Worm (Caenorhabditis elegans) whole organism, L1 larva: Measurements from ENCODE around the gene cyp-13A4.
A peak's percentile ranks its signal among the peaks of the same experiment; 100 is the strongest.

Source experiments
- C04F5.9 ChIP-seq: sonication (generic microtip); optimal IDR thresholded peaks from 2 replicates; lab custom pipeline; 2016; ENCODE audit warnings: missing genetic modification characterization, missing compliant biosample characterization
- C16A3.4 ChIP-seq: fragments of 150-350 bp; optimal IDR thresholded peaks from 2 replicates; lab custom pipeline; 2014; ENCODE audit warnings: missing biosample characterization, missing genetic modification characterization
- C34B4.2 ChIP-seq: sonication (generic microtip); optimal IDR thresholded peaks from 2 replicates; lab custom pipeline; 2017; ENCODE audit warnings: mild to moderate bottlenecking, missing genetic modification characterization, missing compliant biosample characterization
- F16B12.6 ChIP-seq: fragments of 150-350 bp; optimal IDR thresholded peaks from 2 replicates; lab custom pipeline; 2014; ENCODE audit warnings: missing biosample characterization, missing genetic modification characterization
- Y116A8C.19 ChIP-seq: sonication (generic microtip); optimal IDR thresholded peaks from 2 replicates; lab custom pipeline; 2016; ENCODE audit warnings: missing compliant biosample characterization, missing genetic modification characterization, borderline replicate concordance
- alr-1 ChIP-seq: fragments of 200-800 bp; sonication (Bioruptor generic); optimal IDR thresholded peaks from 2 replicates; lab custom pipeline; 2018; ENCODE audit warnings: borderline replicate concordance, mild to moderate bottlenecking, missing genetic modification characterization, missing compliant biosample characterization
- ama-1 ChIP-seq: fragments of 150-350 bp; optimal IDR thresholded peaks from 2 replicates; lab custom pipeline; 2014
- blmp-1 ChIP-seq: fragments of 150-350 bp; optimal IDR thresholded peaks from 2 replicates; lab custom pipeline; 2014; ENCODE audit warnings: missing biosample characterization, missing genetic modification characterization
- ceh-8 ChIP-seq: fragments of 200-800 bp; sonication (Bioruptor generic); optimal IDR thresholded peaks from 2 replicates; lab custom pipeline; 2018; ENCODE audit warnings: mild to moderate bottlenecking, missing genetic modification characterization, moderate library complexity, missing compliant biosample characterization
- ceh-82 ChIP-seq, 3 experiments: fragments of 150-350 bp in 1 of 3; sonication (generic microtip) in 2 of 3; optimal IDR thresholded peaks; 2 replicates each; lab custom pipeline; 2014 to 2017; ENCODE audit warnings: missing biosample characterization in 3 of 3, missing genetic modification characterization in 3 of 3
- ceh-90 ChIP-seq: sonication (generic microtip); optimal IDR thresholded peaks from 2 replicates; lab custom pipeline; 2016; ENCODE audit warnings: missing genetic modification characterization, missing compliant biosample characterization
- egl-13 ChIP-seq: sonication (generic microtip); optimal IDR thresholded peaks from 2 replicates; lab custom pipeline; 2016; ENCODE audit warnings: missing genotype, missing genetic modification reagents, missing genetic modification characterization, missing compliant biosample characterization
- elt-3 ChIP-seq, 6 experiments: fragments of 150-350 bp in 1 of 6; sonication (generic microtip); optimal IDR thresholded peaks; 2 replicates each; lab custom pipeline; 2017 to 2018; ENCODE audit warnings: missing biosample characterization in 6 of 6, missing genetic modification characterization in 6 of 6, inconsistent platforms in 1 of 6
- fkh-8 ChIP-seq: sonication (generic microtip); optimal IDR thresholded peaks from 2 replicates; lab custom pipeline; 2016; ENCODE audit warnings: mild to moderate bottlenecking, missing genetic modification characterization, missing compliant biosample characterization
- fos-1 ChIP-seq: fragments of 150-350 bp; optimal IDR thresholded peaks from 2 replicates; lab custom pipeline; 2014; ENCODE audit warnings: missing biosample characterization, missing genetic modification characterization
- grh-1 ChIP-seq: fragments of 200-800 bp; sonication (Bioruptor generic); IDR thresholded peaks from 2 replicates; pipeline ENCODE4 v1.3.6; 2022; ENCODE audit warnings: missing genetic modification reagents, missing genetic modification characterization, missing compliant biosample characterization
- hpl-2 ChIP-seq: fragments of 150-350 bp; optimal IDR thresholded peaks from 2 replicates; lab custom pipeline; 2014; ENCODE audit warnings: missing biosample characterization, missing genetic modification reagents, missing genetic modification characterization
- isw-1 ChIP-seq: fragments of 200-800 bp; sonication (Bioruptor generic); IDR thresholded peaks from 2 replicates; pipeline ENCODE4 v1.3.6; 2022; ENCODE audit warnings: missing genetic modification characterization, missing compliant biosample characterization
- jun-1 ChIP-seq: fragments of 150-350 bp; optimal IDR thresholded peaks from 2 replicates; lab custom pipeline; 2014; ENCODE audit warnings: missing biosample characterization, missing genetic modification reagents, missing genetic modification characterization
- lin-13 ChIP-seq: fragments of 150-350 bp; optimal IDR thresholded peaks from 2 replicates; lab custom pipeline; 2014; ENCODE audit warnings: missing biosample characterization, missing genetic modification reagents, missing genetic modification characterization
- lin-14 ChIP-seq: fragments of 200-800 bp; sonication (Bioruptor generic); optimal IDR thresholded peaks from 2 replicates; lab custom pipeline; 2018; ENCODE audit warnings: mild to moderate bottlenecking, missing genetic modification characterization, moderate library complexity, missing compliant biosample characterization
- lin-39 ChIP-seq: fragments of 150-350 bp; optimal IDR thresholded peaks from 2 replicates; lab custom pipeline; 2014; ENCODE audit warnings: missing biosample characterization, missing genetic modification reagents, missing genetic modification characterization
- lsy-2 ChIP-seq, 2 experiments: fragments of 150-350 bp; optimal IDR thresholded peaks; 2 replicates each; lab custom pipeline; 2014; ENCODE audit warnings: missing biosample characterization in 2 of 2, missing genetic modification characterization in 2 of 2
- mdl-1 ChIP-seq, 2 experiments: fragments of 150-350 bp; optimal IDR thresholded peaks; 2 replicates each; lab custom pipeline; 2014 to 2017; ENCODE audit warnings: missing biosample characterization in 2 of 2, missing genetic modification characterization in 2 of 2, inconsistent platforms in 1 of 2
- mef-2 ChIP-seq: fragments of 150-350 bp; optimal IDR thresholded peaks from 2 replicates; lab custom pipeline; 2014; ENCODE audit warnings: missing biosample characterization, missing genetic modification characterization
- mep-1 ChIP-seq: fragments of 150-350 bp; optimal IDR thresholded peaks from 2 replicates; lab custom pipeline; 2014; ENCODE audit warnings: missing biosample characterization, missing genetic modification characterization
- nhr-11 ChIP-seq: fragments of 150-350 bp; optimal IDR thresholded peaks from 2 replicates; lab custom pipeline; 2014; ENCODE audit warnings: missing biosample characterization, missing genetic modification characterization
- nhr-19 ChIP-seq: fragments of 200-800 bp; sonication (Bioruptor generic); conservative IDR thresholded peaks from 2 replicates; pipeline ENCODE4 v1.3.6; 2022; ENCODE audit warnings: missing genetic modification characterization, missing compliant biosample characterization
- nhr-20 ChIP-seq: sonication (generic microtip); optimal IDR thresholded peaks from 2 replicates; lab custom pipeline; 2016; ENCODE audit warnings: mild to moderate bottlenecking, missing genetic modification characterization, missing compliant biosample characterization
- nhr-28 ChIP-seq: fragments of 150-350 bp; optimal IDR thresholded peaks from 2 replicates; lab custom pipeline; 2014; ENCODE audit warnings: missing biosample characterization, missing genetic modification characterization
- nhr-47 ChIP-seq: sonication (generic microtip); optimal IDR thresholded peaks from 2 replicates; lab custom pipeline; 2016; ENCODE audit warnings: mild to moderate bottlenecking, missing genetic modification characterization, moderate library complexity, missing compliant biosample characterization
- nhr-71 ChIP-seq: sonication (generic microtip); optimal IDR thresholded peaks from 2 replicates; lab custom pipeline; 2016; ENCODE audit warnings: mild to moderate bottlenecking, missing genetic modification characterization, moderate library complexity, missing compliant biosample characterization
- nhr-76 ChIP-seq: sonication (generic microtip); optimal IDR thresholded peaks from 2 replicates; lab custom pipeline; 2017; ENCODE audit warnings: missing biosample characterization, missing genetic modification characterization
- nhr-77 ChIP-seq: fragments of 150-350 bp; optimal IDR thresholded peaks from 2 replicates; lab custom pipeline; 2014; ENCODE audit warnings: missing biosample characterization, missing genetic modification characterization
- nhr-84 ChIP-seq: sonication (generic microtip); optimal IDR thresholded peaks from 2 replicates; lab custom pipeline; 2017; ENCODE audit warnings: missing biosample characterization, missing genetic modification characterization
- nhr-85 ChIP-seq: sonication (generic microtip); peaks from one replicate; lab custom pipeline; 2016; ENCODE audit warnings: missing genetic modification characterization, inconsistent platforms, missing compliant biosample characterization
- nhr-90 ChIP-seq: sonication (generic microtip); optimal IDR thresholded peaks from 2 replicates; lab custom pipeline; 2016; ENCODE audit warnings: mild to moderate bottlenecking, missing genetic modification characterization, missing compliant biosample characterization; ENCODE audit not compliant: poor library complexity
- pqm-1 ChIP-seq: sonication (generic microtip); optimal IDR thresholded peaks from 3 replicates; lab custom pipeline; 2017; ENCODE audit warnings: missing biosample characterization, missing genetic modification characterization
- rnt-1 ChIP-seq: sonication (generic microtip); optimal IDR thresholded peaks from 2 replicates; lab custom pipeline; 2016; ENCODE audit warnings: mild to moderate bottlenecking, missing genetic modification characterization, moderate library complexity, missing compliant biosample characterization
- snu-23 ChIP-seq: sonication (generic microtip); optimal IDR thresholded peaks from 2 replicates; lab custom pipeline; 2016; ENCODE audit warnings: missing genetic modification characterization, missing compliant biosample characterization
- sox-4 ChIP-seq: sonication (generic microtip); optimal IDR thresholded peaks from 2 replicates; lab custom pipeline; 2016; ENCODE audit warnings: missing genetic modification characterization, missing compliant biosample characterization
- sup-37 ChIP-seq: fragments of 200-800 bp; sonication (Bioruptor generic); optimal IDR thresholded peaks from 2 replicates; lab custom pipeline; 2018; ENCODE audit warnings: mild to moderate bottlenecking, missing genetic modification characterization, missing compliant biosample characterization
- swsn-7 ChIP-seq: sonication (generic microtip); optimal IDR thresholded peaks from 2 replicates; lab custom pipeline; 2016; ENCODE audit warnings: missing genetic modification characterization, missing compliant biosample characterization
- tlp-1 ChIP-seq: fragments of 150-350 bp; optimal IDR thresholded peaks from 2 replicates; lab custom pipeline; 2014; ENCODE audit warnings: missing biosample characterization, missing genetic modification characterization
- unc-130 ChIP-seq: fragments of 150-350 bp; optimal IDR thresholded peaks from 2 replicates; lab custom pipeline; 2017; ENCODE audit warnings: missing biosample characterization, missing genetic modification characterization, inconsistent platforms
- unc-30 ChIP-seq: sonication (generic microtip); optimal IDR thresholded peaks from 2 replicates; lab custom pipeline; 2017; ENCODE audit warnings: missing biosample characterization, missing genetic modification characterization
- unc-86 ChIP-seq: sonication (generic microtip); optimal IDR thresholded peaks from 2 replicates; lab custom pipeline; 2016; ENCODE audit warnings: missing genetic modification characterization, missing compliant biosample characterization
- unc-98 ChIP-seq: fragments of 200-800 bp; sonication (Bioruptor generic); IDR thresholded peaks from 2 replicates; pipeline ENCODE4 v1.3.6; 2022; ENCODE audit warnings: missing genetic modification characterization, missing compliant biosample characterization
- vab-15 ChIP-seq: sonication (generic microtip); optimal IDR thresholded peaks from 2 replicates; lab custom pipeline; 2017; ENCODE audit warnings: missing genotype, mild to moderate bottlenecking, missing genetic modification characterization, missing compliant biosample characterization
- xbp-1 ChIP-seq: sonication (generic microtip); optimal IDR thresholded peaks from 2 replicates; lab custom pipeline; 2016; ENCODE audit warnings: missing genetic modification characterization, missing compliant biosample characterization
- zag-1 ChIP-seq: fragments of 150-350 bp; optimal IDR thresholded peaks from 2 replicates; lab custom pipeline; 2014; ENCODE audit warnings: missing biosample characterization, missing genetic modification characterization
- zip-4 ChIP-seq: fragments of 200-800 bp; sonication (Bioruptor generic); optimal IDR thresholded peaks from 2 replicates; lab custom pipeline; 2018; ENCODE audit warnings: mild to moderate bottlenecking, missing genetic modification characterization, moderate library complexity, missing compliant biosample characterization
- ztf-4 ChIP-seq: fragments of 150-350 bp; optimal IDR thresholded peaks from 2 replicates; lab custom pipeline; 2014; ENCODE audit warnings: missing biosample characterization, missing genetic modification characterization

cyp-13A4 gene

ce11 chrII:9752278-9752677 lies 45.3 kb downstream of the cyp-13A4 start (continued):
- TF ChIP-seq lin-13 (no peak), nhr-20 (tag; lab: Kevin White, UChicago) (peak; percentile 77), egl-13 (no peak), blmp-1 (tag; lab: Kevin White, UChicago) (peak; percentile 13), nhr-84 (tag; lab: Kevin White, UChicago) (no peak), rnt-1 (tag; lab: Kevin White, UChicago) (no peak), sox-4 (tag; lab: Kevin White, UChicago) (no peak), nhr-90 (tag; lab: Kevin White, UChicago) (peak; percentile 42), zag-1 (no peak), pqm-1 (tag; lab: Kevin White, UChicago) (no peak), nhr-28 (tag; lab: Kevin White, UChicago) (no peak), nhr-47 (tag; lab: Kevin White, UChicago) (no peak), isw-1 (no peak), alr-1 (tag; lab: Kevin White, UChicago) (no peak), F16B12.6 (tag; lab: Kevin White, UChicago) (no peak), C04F5.9 (tag; lab: Kevin White, UChicago) (no peak), tlp-1 (tag; lab: Kevin White, UChicago) (no peak), ztf-4 (tag; lab: Kevin White, UChicago) (no peak), vab-15 (tag; lab: Kevin White, UChicago) (no peak), jun-1 (no peak), unc-30 (no peak), lin-14 (peak; percentile 65), ceh-82 (tag; optimal IDR thresholded peaks at IDR 0.05; lab: Kevin White, UChicago) (no peak), C16A3.4 (no peak), nhr-77 (tag; lab: Kevin White, UChicago) (no peak), hpl-2 (no peak), mdl-1 (tag; optimal IDR thresholded peaks at IDR 0.05; lab: Kevin White, UChicago) (no peak), nhr-71 (tag; lab: Kevin White, UChicago) (peak; percentile 57), lsy-2 (tag; optimal IDR thresholded peaks at IDR 0.05; lab: Kevin White, UChicago) (peak in 1 of 2 experiments; percentile 23), snu-23 (GFP tag; lab: Kevin White, UChicago) (peak; percentile 46), nhr-85 (tag; lab: Kevin White, UChicago) (peak; percentile 89)

ce11 chrII:9746069-9746468 lies 51.5 kb downstream of the cyp-13A4 start, which contains the start of the genes Y53C12B.1 and nos-3:
Gene Y53C12B.1 (minus strand): TSS chrII:9746078.
Gene nos-3 (plus strand): TSS chrII:9746316.
- TF ChIP-seq nhr-71 (tag; lab: Kevin White, UChicago), result peak; percentile 85
- peak in 3 of 6 experiments; percentile 8 to 81 (median 69) for TF ChIP-seq elt-3 (tag; optimal IDR thresholded peaks at IDR 0.05; lab: Kevin White, UChicago)
- no peak for TF ChIP-seq Y116A8C.19 (tag; lab: Kevin White, UChicago)
- TF ChIP-seq ceh-8 (GFP tag; lab: Kevin White, UChicago), result peak; percentile 22
- TF ChIP-seq C34B4.2 (tag; lab: Kevin White, UChicago), result no peak
- TF ChIP-seq hpl-2, result no peak
- peak; percentile 54 to 84 (median 77) for TF ChIP-seq ceh-82 (tag; optimal IDR thresholded peaks at IDR 0.05; lab: Kevin White, UChicago)
- TF ChIP-seq nhr-76 (tag; lab: Kevin White, UChicago), result no peak
- TF ChIP-seq lin-39, result peak; percentile 55
- TF ChIP-seq nhr-90 (tag; lab: Kevin White, UChicago), result peak; percentile 68
- no peak for TF ChIP-seq zag-1
- peak; percentile 61 for TF ChIP-seq mep-1 (tag; lab: Kevin White, UChicago)
- peak; percentile 74 for TF ChIP-seq blmp-1 (tag; lab: Kevin White, UChicago)
- TF ChIP-seq unc-98, result no peak
- no peak for TF ChIP-seq sup-37 (GFP tag; lab: Kevin White, UChicago)
- TF ChIP-seq xbp-1, result peak; percentile 80
- TF ChIP-seq ama-1 (lab: Kevin White, UChicago), result no peak
- TF ChIP-seq nhr-11, result peak; percentile 62
- TF ChIP-seq F16B12.6 (tag; lab: Kevin White, UChicago), result peak; percentile 65
- peak; percentile 63 for TF ChIP-seq grh-1 (GFP tag; lab: Robert Waterston, UW)
- TF ChIP-seq unc-130, result peak; percentile 73
- peak; percentile 62 for TF ChIP-seq fkh-8 (tag; lab: Kevin White, UChicago)
- no peak for TF ChIP-seq zip-4 (GFP tag; lab: Kevin White, UChicago)
- TF ChIP-seq unc-86, result peak; percentile 71
- TF ChIP-seq egl-13, result peak; percentile 39
- no peak for TF ChIP-seq mef-2 (tag; lab: Kevin White, UChicago)
- peak; percentile 77 for TF ChIP-seq swsn-7 (tag; lab: Kevin White, UChicago)
- TF ChIP-seq nhr-19, result peak; percentile 82
- no peak for TF ChIP-seq ceh-90 (tag; lab: Kevin White, UChicago)
- TF ChIP-seq fos-1 (tag; lab: Kevin White, UChicago), result peak; percentile 42
- peak; percentile 99 for TF ChIP-seq lsy-2 (tag; optimal IDR thresholded peaks at IDR 0.05; lab: Kevin White, UChicago)
